Worm (Caenorhabditis elegans): ENCODE measurements around the gene scb-1.

- TF ChIP-seq lsy-12 (tag; optimal IDR thresholded peaks at IDR 0.05): no peak
- no peak for TF ChIP-seq fos-1 (tag; optimal IDR thresholded peaks at IDR 0.05)
- TF ChIP-seq aly-2 (tag; optimal IDR thresholded peaks at IDR 0.05): no peak
- no peak for TF ChIP-seq mdl-1 (tag; optimal IDR thresholded peaks at IDR 0.05)
- TF ChIP-seq nhr-11 (tag; optimal IDR thresholded peaks at IDR 0.05): no peak
- no peak for TF ChIP-seq ceh-28 (tag; optimal IDR thresholded peaks at IDR 0.05)
- no peak for TF ChIP-seq pqm-1 (tag; optimal IDR thresholded peaks at IDR 0.05)
- TF ChIP-seq nhr-23 (tag; optimal IDR thresholded peaks at IDR 0.05): no peak
- TF ChIP-seq snpc-4 (tag; optimal IDR thresholded peaks at IDR 0.05): no peak
- no peak for TF ChIP-seq tbx-2 (tag; optimal IDR thresholded peaks at IDR 0.05)
- no peak for TF ChIP-seq ZK546.5 (tag; optimal IDR thresholded peaks at IDR 0.05)
- no peak for TF ChIP-seq skn-1 (tag; optimal IDR thresholded peaks at IDR 0.05)
- no peak for TF ChIP-seq nhr-76 (tag; optimal IDR thresholded peaks at IDR 0.05)
Observed at ce11 chrV:11167745-11168144, 48.2 kb upstream of the scb-1 start.
